Comparison of ENCODE assay signal across 3 fruit fly cellular contexts in genomic region chr2L:18767137-18767536, dm6.
TF ChIP-seq lines count a peak whose summit lies in the region.

No protein-coding gene starts in this region.

- TF ChIP-seq CTCF in whole organism, embryonic (GFP tag; optimal IDR thresholded peaks at IDR 0.05; lab: Kevin White, UChicago), result no peak

TF ChIP-seq in whole organism, embryonic, 481 proteins besides CTCF, POLR2A, EP300 and RAD21 (continues in another document):
- 0 out of 3 replicates have a peak, but pooled peaks have one; percentile 30 for TF ChIP-seq row (GFP tag; IDR thresholded peaks at IDR 0.05; lab: Robert Waterston, UW)
- no peak for TF ChIP-seq Sox100B (GFP tag; optimal IDR thresholded peaks at IDR 0.05; lab: Kevin White, UChicago)
- TF ChIP-seq CG13296 (GFP tag; optimal IDR thresholded peaks at IDR 0.05; lab: Kevin White, UChicago), result no peak
- peak; percentile 42 for TF ChIP-seq gem (tag; optimal IDR thresholded peaks at IDR 0.05; lab: Kevin White, UChicago)
- TF ChIP-seq bsh (GFP tag; optimal IDR thresholded peaks at IDR 0.05; lab: Kevin White, UChicago), result peak in 1 of 2 experiments; percentile 31
- TF ChIP-seq sens (GFP tag; lab: Kevin White, UChicago), result peak; percentile 17
- no peak for TF ChIP-seq fru (optimal IDR thresholded peaks at IDR 0.05; lab: Kevin White, UChicago)
- no peak for TF ChIP-seq pros (GFP tag; optimal IDR thresholded peaks at IDR 0.05; lab: Kevin White, UChicago)
- TF ChIP-seq peb (GFP tag; IDR thresholded peaks at IDR 0.05; lab: Robert Waterston, UW), result no peak
- TF ChIP-seq Abd-B (GFP tag; optimal IDR thresholded peaks at IDR 0.05; lab: Kevin White, UChicago), result no peak
- TF ChIP-seq CG4617 (GFP tag; optimal IDR thresholded peaks at IDR 0.05; lab: Kevin White, UChicago; ENCODE audit: borderline replicate concordance), result no peak
- TF ChIP-seq CG2712 (tag; optimal IDR thresholded peaks at IDR 0.05; lab: Kevin White, UChicago), result peak; percentile 12
- no peak for TF ChIP-seq CG10654 (GFP tag; optimal IDR thresholded peaks at IDR 0.05; lab: Kevin White, UChicago)
- no peak for TF ChIP-seq CG3838 (GFP tag; optimal IDR thresholded peaks at IDR 0.05; lab: Kevin White, UChicago)
- no peak for TF ChIP-seq usp (GFP tag; optimal IDR thresholded peaks at IDR 0.05; lab: Kevin White, UChicago)
- TF ChIP-seq tll (GFP tag; optimal IDR thresholded peaks at IDR 0.05; lab: Kevin White, UChicago), result no peak
- peak; percentile 13; the same call in 1 of the 2 replicates for TF ChIP-seq CG31441 (GFP tag; IDR thresholded peaks at IDR 0.05; lab: Robert Waterston, UW)
- peak; percentile 4 for TF ChIP-seq Blimp-1 (GFP tag; optimal IDR thresholded peaks at IDR 0.05; lab: Kevin White, UChicago)
- TF ChIP-seq nerfin-1 (tag; optimal IDR thresholded peaks at IDR 0.05; lab: Kevin White, UChicago), result no peak
- no peak for TF ChIP-seq zf30C (GFP tag; optimal IDR thresholded peaks at IDR 0.05; lab: Kevin White, UChicago)
- no peak for TF ChIP-seq CG11085 (GFP tag; IDR thresholded peaks at IDR 0.05; lab: Robert Waterston, UW)
- no peak for TF ChIP-seq CG8281 (tag; optimal IDR thresholded peaks at IDR 0.05; lab: Kevin White, UChicago)
- no peak for TF ChIP-seq Lim3 (GFP tag; IDR thresholded peaks at IDR 0.05; lab: Robert Waterston, UW)
- no peak for TF ChIP-seq CG4360 (GFP tag; IDR thresholded peaks at IDR 0.05; lab: Robert Waterston, UW)
- TF ChIP-seq CG11504 (tag; optimal IDR thresholded peaks at IDR 0.05; lab: Kevin White, UChicago), result peak; percentile 41
- no peak for TF ChIP-seq z (GFP tag; IDR thresholded peaks at IDR 0.05; lab: Robert Waterston, UW)
- peak; percentile 9 for TF ChIP-seq unpg (GFP tag; optimal IDR thresholded peaks at IDR 0.05; lab: Kevin White, UChicago)
- TF ChIP-seq sisA (GFP tag; IDR thresholded peaks at IDR 0.05; lab: Robert Waterston, UW), result no peak
- TF ChIP-seq her (GFP tag; optimal IDR thresholded peaks at IDR 0.05; lab: Kevin White, UChicago), result no peak
- TF ChIP-seq CG5953 (GFP tag; IDR thresholded peaks at IDR 0.05; lab: Robert Waterston, UW), result no peak
- TF ChIP-seq kay (GFP tag; optimal IDR thresholded peaks at IDR 0.05; lab: Kevin White, UChicago), result no peak
- TF ChIP-seq kah (GFP tag; optimal IDR thresholded peaks at IDR 0.05; lab: Kevin White, UChicago), result no peak

TF ChIP-seq in whole organism, prepupa, 60 proteins besides CTCF, POLR2A, EP300 and RAD21 (continues in another document):
- TF ChIP-seq CG31627 (GFP tag; optimal IDR thresholded peaks at IDR 0.05; lab: Kevin White, UChicago) (no peak), CG6854 (GFP tag; optimal IDR thresholded peaks at IDR 0.05; lab: Kevin White, UChicago) (no peak), Eip75B (GFP tag; optimal IDR thresholded peaks at IDR 0.05; lab: Kevin White, UChicago) (peak; percentile 7), CG6163 (GFP tag; IDR thresholded peaks at IDR 0.05; lab: Robert Waterston, UW) (peak; percentile 41; the same call in 1 of the 3 replicates), CG7368 (GFP tag; optimal IDR thresholded peaks at IDR 0.05; lab: Kevin White, UChicago) (no peak), svp (GFP tag; lab: Kevin White, UChicago) (no peak), pdm3 (GFP tag; optimal IDR thresholded peaks at IDR 0.05; lab: Kevin White, UChicago) (no peak), CG15336 (GFP tag; IDR thresholded peaks at IDR 0.05; lab: Robert Waterston, UW) (peak; percentile 75), OdsH (GFP tag; optimal IDR thresholded peaks at IDR 0.05; lab: Kevin White, UChicago) (peak; percentile 17), Met (GFP tag; optimal IDR thresholded peaks at IDR 0.05; lab: Kevin White, UChicago) (no peak), fd85E (GFP tag; optimal IDR thresholded peaks at IDR 0.05; lab: Kevin White, UChicago) (no peak), spab (GFP tag; optimal IDR thresholded peaks at IDR 0.05; lab: Kevin White, UChicago) (no peak), CG10669 (GFP tag; optimal IDR thresholded peaks at IDR 0.05; lab: Kevin White, UChicago) (no peak), CG11902 (GFP tag; optimal IDR thresholded peaks at IDR 0.05; lab: Kevin White, UChicago) (no peak), lz (GFP tag; optimal IDR thresholded peaks at IDR 0.05; lab: Kevin White, UChicago) (no peak), Ets96B (tag; optimal IDR thresholded peaks at IDR 0.05; lab: Kevin White, UChicago) (peak; percentile 47), Blimp-1 (GFP tag; optimal IDR thresholded peaks at IDR 0.05; lab: Kevin White, UChicago) (no peak), dsx (GFP tag; optimal IDR thresholded peaks at IDR 0.05; lab: Kevin White, UChicago; ENCODE audit: poor library complexity, severe bottlenecking) (peak; percentile 40), CG3919 (GFP tag; optimal IDR thresholded peaks at IDR 0.05; lab: Kevin White, UChicago) (peak; percentile 27), net (GFP tag; optimal IDR thresholded peaks at IDR 0.05; lab: Kevin White, UChicago) (no peak), CG16779 (tag; optimal IDR thresholded peaks at IDR 0.05; lab: Kevin White, UChicago) (no peak), acj6 (GFP tag; optimal IDR thresholded peaks at IDR 0.05; lab: Kevin White, UChicago) (no peak), Sox15 (GFP tag; optimal IDR thresholded peaks at IDR 0.05; lab: Kevin White, UChicago) (no peak), eg (GFP tag; IDR thresholded peaks at IDR 0.05; lab: Robert Waterston, UW) (peak; percentile 58; the same call in 1 of the 3 replicates), ss (GFP tag; optimal IDR thresholded peaks at IDR 0.05; lab: Kevin White, UChicago) (no peak), vri (GFP tag; optimal IDR thresholded peaks at IDR 0.05; lab: Kevin White, UChicago) (no peak), CG9139 (GFP tag; optimal IDR thresholded peaks at IDR 0.05; lab: Kevin White, UChicago) (peak; percentile 14), achi (GFP tag; optimal IDR thresholded peaks at IDR 0.05; lab: Kevin White, UChicago) (peak; percentile 43), dac (GFP tag; optimal IDR thresholded peaks at IDR 0.05; lab: Kevin White, UChicago) (no peak), CG8119 (GFP tag; IDR thresholded peaks at IDR 0.05; lab: Robert Waterston, UW) (peak; percentile 64), CG8632 (GFP tag; optimal IDR thresholded peaks at IDR 0.05; lab: Kevin White, UChicago) (no peak), fd59A (GFP tag; optimal IDR thresholded peaks at IDR 0.05; lab: Kevin White, UChicago) (no peak), CG6808 (GFP tag; optimal IDR thresholded peaks at IDR 0.05; lab: Kevin White, UChicago) (no peak), Gug (GFP tag; IDR thresholded peaks at IDR 0.05; lab: Robert Waterston, UW) (no peak)

TF ChIP-seq in whole organism, pupa, 21 proteins besides CTCF, POLR2A, EP300 and RAD21:
- TF ChIP-seq gl (tag; optimal IDR thresholded peaks at IDR 0.05; lab: Kevin White, UChicago), result no peak
- TF ChIP-seq CG15710 (tag; optimal IDR thresholded peaks at IDR 0.05; lab: Kevin White, UChicago), result peak; percentile 48
- TF ChIP-seq Pif1B (GFP tag; optimal IDR thresholded peaks at IDR 0.05; lab: Kevin White, UChicago), result no peak
- peak; percentile 42 for TF ChIP-seq CG9948 (tag; optimal IDR thresholded peaks at IDR 0.05; lab: Kevin White, UChicago)
- no peak for TF ChIP-seq rn (GFP tag; IDR thresholded peaks at IDR 0.05; lab: Robert Waterston, UW)
- TF ChIP-seq Snoo (tag; optimal IDR thresholded peaks at IDR 0.05; lab: Kevin White, UChicago), result no peak
- TF ChIP-seq CG12605 (GFP tag; IDR thresholded peaks at IDR 0.05; lab: Robert Waterston, UW), result 0 out of 2 replicates have a peak, but pooled peaks have one; percentile 30
- TF ChIP-seq fd96Ca (GFP tag; IDR thresholded peaks at IDR 0.05; lab: Robert Waterston, UW), result no peak
- no peak for TF ChIP-seq EcR (GFP tag; optimal IDR thresholded peaks at IDR 0.05; lab: Kevin White, UChicago)
- no peak for TF ChIP-seq CG17806 (tag; optimal IDR thresholded peaks at IDR 0.05; lab: Kevin White, UChicago)
- no peak for TF ChIP-seq CG13204 (GFP tag; optimal IDR thresholded peaks at IDR 0.05; lab: Kevin White, UChicago)
- peak; percentile 27 for TF ChIP-seq Pif1A (GFP tag; optimal IDR thresholded peaks at IDR 0.05; lab: Kevin White, UChicago)
- peak; percentile 30 for TF ChIP-seq CG34367 (tag; optimal IDR thresholded peaks at IDR 0.05; lab: Kevin White, UChicago)
- TF ChIP-seq CG8159 (tag; optimal IDR thresholded peaks at IDR 0.05; lab: Kevin White, UChicago), result peak; percentile 49
- TF ChIP-seq CG8301 (tag; optimal IDR thresholded peaks at IDR 0.05; lab: Kevin White, UChicago), result peak; percentile 46
- peak; percentile 49 for TF ChIP-seq CG14655 (GFP tag; optimal IDR thresholded peaks at IDR 0.05; lab: Kevin White, UChicago)
- peak; percentile 50 for TF ChIP-seq CG32121 (GFP tag; IDR thresholded peaks at IDR 0.05; lab: Robert Waterston, UW)
- TF ChIP-seq Ets98B (GFP tag; IDR thresholded peaks at IDR 0.05; lab: Robert Waterston, UW), result peak; percentile 43; the same call in 1 of the 2 replicates
- TF ChIP-seq CG10348 (GFP tag; IDR thresholded peaks at IDR 0.05; lab: Robert Waterston, UW), result no peak
- TF ChIP-seq D1 (tag; optimal IDR thresholded peaks at IDR 0.05; lab: Kevin White, UChicago), result no peak
- TF ChIP-seq CG4496 (GFP tag; IDR thresholded peaks at IDR 0.05; lab: Robert Waterston, UW), result peak; percentile 26; the same call in 1 of the 3 replicates

Comparison
In these comparisons a context has a peak if more than half of its experiments do, and no peak if none do; other contexts are left out.
1. Of the 7 proteins assayed by ChIP-seq in both whole organism, embryonic and whole organism, prepupa: peak only in whole organism, embryonic: Blimp-1 and Sox102F; only in whole organism, prepupa: none; in both: none; in neither: 5.